Worm (Caenorhabditis elegans): ENCODE data around the gene ZK488.5.

Gene ZK488.5

DNA sequence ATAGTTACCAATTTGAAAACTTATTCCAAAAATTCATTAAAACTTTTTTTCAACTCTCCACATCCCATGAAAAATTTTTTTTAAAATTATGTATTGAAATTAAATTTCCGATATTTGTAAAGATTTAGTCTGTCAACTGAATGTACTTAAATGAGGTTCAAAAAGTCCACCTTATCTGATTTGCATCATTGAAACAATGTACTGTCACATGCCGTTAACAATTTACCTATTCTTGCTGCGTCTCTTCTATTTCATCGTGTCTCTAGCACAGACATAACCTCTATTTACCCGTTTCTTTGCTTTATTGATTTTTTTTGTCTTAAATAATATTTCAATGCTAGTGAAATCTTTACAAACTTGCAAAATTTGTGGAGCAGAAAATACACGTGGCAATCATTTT lies 17.2 kb downstream of the ZK488.5 start, which contains the start of gene nhr-90:
TSS of gene nhr-90 (plus strand) at position 296 of the 400 bp plus-strand sequence.
- TF ChIP-seq chd-7 (tag; optimal IDR thresholded peaks at IDR 0.05) (no peak), aptf-2 (GFP tag; conservative IDR thresholded peaks at IDR 0.05) (no peak), ztf-25 (GFP tag; IDR thresholded peaks at IDR 0.05) (no peak), F57A8.1 (GFP tag; optimal IDR thresholded peaks at IDR 0.05) (no peak), F37B4.10 (GFP tag; IDR thresholded peaks at IDR 0.05) (no peak), mxl-1 (tag; optimal IDR thresholded peaks at IDR 0.05) (no peak)

DNA sequence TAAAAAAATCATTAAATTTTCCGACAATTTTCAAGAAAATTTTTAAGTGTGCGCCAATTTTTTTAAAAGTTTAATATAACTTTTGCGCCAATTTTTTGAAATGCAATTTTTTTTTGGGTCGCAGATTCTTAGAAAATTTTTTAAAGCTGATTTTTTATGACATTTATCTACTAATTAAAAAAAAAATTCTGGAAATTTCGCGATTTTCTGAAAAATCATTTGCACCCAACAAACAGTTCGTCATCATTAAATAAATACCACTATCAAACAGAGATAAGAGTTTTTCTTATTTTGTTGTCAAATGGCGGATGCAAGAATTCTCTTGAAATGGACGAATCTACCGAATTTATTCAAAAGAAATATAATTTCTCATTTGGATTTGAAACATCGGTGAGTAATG lies 22.2 kb downstream of the ZK488.5 start, which contains the start of gene F48G7.13:
TSS of gene F48G7.13 (plus strand) at position 301 of the 400 bp plus-strand sequence.
- TF ChIP-seq fkh-3 (tag; optimal IDR thresholded peaks at IDR 0.05) (no peak), hlh-12 (tag; optimal IDR thresholded peaks at IDR 0.05) (no peak), F23B12.7 (tag; optimal IDR thresholded peaks at IDR 0.05; ENCODE audit: insufficient read depth) (no peak), T07F8.4 (tag; optimal IDR thresholded peaks at IDR 0.05) (no peak), somi-1 (GFP tag; optimal IDR thresholded peaks at IDR 0.05) (no peak), lin-40 (tag; optimal IDR thresholded peaks at IDR 0.05) (no peak), xnd-1 (tag; optimal IDR thresholded peaks at IDR 0.05) (no peak), Y53F4B.3 (GFP tag; IDR thresholded peaks at IDR 0.05) (no peak), B0261.1 (tag; optimal IDR thresholded peaks at IDR 0.05) (no peak), lsy-27 (tag; optimal IDR thresholded peaks at IDR 0.05; ENCODE audit: borderline replicate concordance, insufficient read depth) (no peak), K12H6.12 (tag; optimal IDR thresholded peaks at IDR 0.05) (no peak), T26A5.8 (tag; optimal IDR thresholded peaks at IDR 0.05) (no peak), F33H1.4 (GFP tag; IDR thresholded peaks at IDR 0.05) (no peak), ccch-3 (GFP tag; optimal IDR thresholded peaks at IDR 0.05) (no peak), lsl-1 (GFP tag; optimal IDR thresholded peaks at IDR 0.05) (no peak), attf-5 (GFP tag; optimal IDR thresholded peaks at IDR 0.05) (no peak), nhr-120 (GFP tag; IDR thresholded peaks at IDR 0.05) (no peak), hmg-1.2 (GFP tag; IDR thresholded peaks at IDR 0.05) (no peak), B0035.1 (tag; optimal IDR thresholded peaks at IDR 0.05) (no peak)

DNA sequence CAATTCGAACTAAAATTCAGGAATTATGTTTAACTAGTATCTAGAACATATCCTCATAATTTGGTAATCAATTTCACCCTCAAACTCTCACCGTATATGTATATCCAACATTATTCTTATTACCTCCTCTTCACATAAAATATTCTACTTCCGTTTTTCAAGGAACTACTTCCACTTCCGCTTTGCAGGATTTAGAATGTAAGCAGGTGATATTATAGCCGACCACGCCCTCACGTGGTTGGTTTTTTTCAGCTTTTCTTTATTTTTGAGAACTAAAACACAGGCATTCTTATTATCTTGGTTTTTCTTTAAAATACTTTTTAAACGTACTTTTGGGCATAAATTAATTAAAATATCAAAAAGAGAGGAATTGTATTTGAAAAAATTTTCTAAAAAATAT lies 24.9 kb downstream of the ZK488.5 start:
- TF ChIP-seq die-1 (tag; optimal IDR thresholded peaks at IDR 0.05) (no peak), nfya-2 (GFP tag; IDR thresholded peaks at IDR 0.05) (no peak)

ce11 chrV:619054-619453 lies 26.0 kb downstream of the ZK488.5 start, which contains the start of gene F48G7.4:
F48G7.4 (plus strand) TSS chrV:619453.
- TF ChIP-seq hmg-1.2 (GFP tag; IDR thresholded peaks at IDR 0.05) (peak; percentile 89), atf-7 (tag; optimal IDR thresholded peaks at IDR 0.05) (no peak), nhr-80 (tag; optimal IDR thresholded peaks at IDR 0.05) (peak; percentile 20), cebp-2 (GFP tag; IDR thresholded peaks at IDR 0.05) (no peak), nhr-179 (tag; optimal IDR thresholded peaks at IDR 0.05) (no peak), somi-1 (GFP tag; optimal IDR thresholded peaks at IDR 0.05) (no peak), pha-4 (tag; optimal IDR thresholded peaks at IDR 0.05) (no peak), dox-1 (GFP tag; IDR thresholded peaks at IDR 0.05) (peak; percentile 54), snpc-4 (GFP tag; optimal IDR thresholded peaks at IDR 0.05) (no peak), snpc-4 (tag; optimal IDR thresholded peaks at IDR 0.05) (peak in 1 of 4 experiments; percentile 54), F57C9.4 (tag; optimal IDR thresholded peaks at IDR 0.05) (no peak), K12H6.12 (tag; optimal IDR thresholded peaks at IDR 0.05) (peak; percentile 54), ceh-79 (tag; optimal IDR thresholded peaks at IDR 0.05) (no peak), ceh-27 (GFP tag; optimal IDR thresholded peaks at IDR 0.05) (peak; percentile 41), aptf-2 (GFP tag; conservative IDR thresholded peaks at IDR 0.05) (no peak), F37B4.10 (GFP tag; IDR thresholded peaks at IDR 0.05) (no peak), ets-4 (GFP tag; optimal IDR thresholded peaks at IDR 0.05) (no peak), snpc-1.3 (tag; optimal IDR thresholded peaks at IDR 0.05; ENCODE audit: insufficient read depth) (no peak), sptf-2 (GFP tag; optimal IDR thresholded peaks at IDR 0.05) (no peak)

All from whole organism, young adult.